Fruit fly (Drosophila melanogaster): Measurements from ENCODE around the gene CG33687.

DNA sequence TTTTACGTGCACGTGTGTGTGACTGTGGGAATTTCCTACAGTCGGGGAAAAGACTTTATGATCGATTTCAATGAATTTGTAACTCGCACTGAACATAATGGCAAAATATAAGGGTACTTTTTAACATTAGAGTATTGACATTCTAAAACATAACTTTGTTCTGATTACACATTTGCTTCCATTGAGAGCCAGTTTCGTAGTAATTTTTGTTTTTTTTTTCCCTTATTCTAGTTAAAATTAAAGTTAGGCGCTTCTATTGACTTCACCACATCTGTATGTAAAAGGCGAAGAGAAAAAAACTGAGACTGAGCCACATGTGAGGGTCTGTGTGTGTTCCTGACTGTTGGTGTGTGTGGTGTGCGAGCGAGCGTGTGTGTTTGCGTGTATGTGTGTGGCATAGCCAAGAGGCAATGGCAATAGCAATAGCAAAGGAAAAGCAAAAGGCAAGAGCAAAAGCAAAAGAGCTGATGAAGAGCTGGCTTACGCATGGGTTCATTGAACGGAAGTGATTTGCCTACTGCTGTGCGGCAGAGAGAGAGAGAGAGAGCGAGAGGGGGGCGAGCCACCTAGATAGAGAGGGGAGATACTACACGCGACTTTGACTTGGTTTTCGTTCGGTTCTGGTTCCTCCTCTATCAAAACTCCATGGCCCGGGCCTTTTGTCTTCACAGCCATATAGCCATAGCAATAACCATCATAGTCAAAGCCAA, 35.7 kb upstream of the CG33687 start:
- no peak for TF ChIP-seq Abd-B (GFP tag; optimal IDR thresholded peaks at IDR 0.05)
- TF ChIP-seq psq (GFP tag; optimal IDR thresholded peaks at IDR 0.05), result no peak
- no peak for TF ChIP-seq sage (GFP tag; optimal IDR thresholded peaks at IDR 0.05)
- no peak for TF ChIP-seq pan (optimal IDR thresholded peaks at IDR 0.05)
- TF ChIP-seq Myc (optimal IDR thresholded peaks at IDR 0.05), result no peak
- peak; percentile 31 for TF ChIP-seq ey (GFP tag; optimal IDR thresholded peaks at IDR 0.05)
- no peak for TF ChIP-seq lola (GFP tag; optimal IDR thresholded peaks at IDR 0.05)
- TF ChIP-seq h (GFP tag; optimal IDR thresholded peaks at IDR 0.05), result peak; percentile 13
- TF ChIP-seq Hr83 (GFP tag; optimal IDR thresholded peaks at IDR 0.05; ENCODE audit: poor library complexity, severe bottlenecking), result no peak
